Fruit fly (Drosophila melanogaster): ENCODE data around the gene SPE.

SPE gene

dm6 chr3R:23652525-23653108 is 33.4 kb upstream of the SPE start (continued):
- TF ChIP-seq bowl (GFP tag; IDR thresholded peaks at IDR 0.05): no peak
- TF ChIP-seq CG3726 (GFP tag; IDR thresholded peaks at IDR 0.05): peak; percentile 52; the same call in 1 of the 3 replicates
- peak; percentile 65 for TF ChIP-seq CG6813 (GFP tag; optimal IDR thresholded peaks at IDR 0.05)
- TF ChIP-seq CG11504 (tag; optimal IDR thresholded peaks at IDR 0.05): peak; percentile 48
- no peak for TF ChIP-seq jigr1 (GFP tag; IDR thresholded peaks at IDR 0.05)
- TF ChIP-seq CG7928 (GFP tag; optimal IDR thresholded peaks at IDR 0.05): peak; percentile 68
- TF ChIP-seq CG7839 (tag; optimal IDR thresholded peaks at IDR 0.05): peak; percentile 60
- TF ChIP-seq CG9876 (GFP tag; optimal IDR thresholded peaks at IDR 0.05): peak; percentile 40
- TF ChIP-seq ems (GFP tag; optimal IDR thresholded peaks at IDR 0.05): peak; percentile 37
- TF ChIP-seq Hr51 (GFP tag; optimal IDR thresholded peaks at IDR 0.05): peak; percentile 15 to 56
- TF ChIP-seq jing (GFP tag; optimal IDR thresholded peaks at IDR 0.05): no peak
- no peak for TF ChIP-seq prd (optimal IDR thresholded peaks at IDR 0.05)
- TF ChIP-seq prd (GFP tag; IDR thresholded peaks at IDR 0.05): no peak; the same call in 2 of the 3 replicates
- TF ChIP-seq Doc3 (GFP tag; IDR thresholded peaks at IDR 0.05; ENCODE audit: partially characterized antibody): no peak
- peak; percentile 79 for TF ChIP-seq sob (GFP tag; IDR thresholded peaks at IDR 0.05)
- TF ChIP-seq Fer1 (GFP tag; optimal IDR thresholded peaks at IDR 0.05): peak; percentile 84
- peak; percentile 83 for TF ChIP-seq HHEX (GFP tag; optimal IDR thresholded peaks at IDR 0.05)
- TF ChIP-seq insv (GFP tag; optimal IDR thresholded peaks at IDR 0.05): no peak
- peak; percentile 28; the same call in 1 of the 3 replicates for TF ChIP-seq CG17361 (GFP tag; IDR thresholded peaks at IDR 0.05)
- TF ChIP-seq ewg (GFP tag; optimal IDR thresholded peaks at IDR 0.05): no peak
- TF ChIP-seq tll (GFP tag; optimal IDR thresholded peaks at IDR 0.05): no peak
- peak; percentile 78 for TF ChIP-seq CG15269 (tag; optimal IDR thresholded peaks at IDR 0.05)
- peak; percentile 43 for TF ChIP-seq tup (GFP tag; optimal IDR thresholded peaks at IDR 0.05)
- peak; percentile 62 for TF ChIP-seq ash1 (GFP tag; optimal IDR thresholded peaks at IDR 0.05)
- TF ChIP-seq CG8281 (tag; optimal IDR thresholded peaks at IDR 0.05): peak; percentile 54
- no peak for TF ChIP-seq CG15479 (GFP tag; optimal IDR thresholded peaks at IDR 0.05)
- TF ChIP-seq CG10431 (GFP tag; optimal IDR thresholded peaks at IDR 0.05): no peak
- no peak for TF ChIP-seq gcm (GFP tag; optimal IDR thresholded peaks at IDR 0.05)
- TF ChIP-seq CG8944 (GFP tag; optimal IDR thresholded peaks at IDR 0.05): no peak
- TF ChIP-seq CG4404 (GFP tag; IDR thresholded peaks at IDR 0.05): no peak
- TF ChIP-seq croc (GFP tag; conservative IDR thresholded peaks at IDR 0.05): no peak
- TF ChIP-seq stc (GFP tag; IDR thresholded peaks at IDR 0.05): peak; percentile 50; the same call in 1 of the 2 replicates
- TF ChIP-seq CG6689 (GFP tag; IDR thresholded peaks at IDR 0.05): peak; percentile 35; the same call in 1 of the 2 replicates
- TF ChIP-seq grn (GFP tag; optimal IDR thresholded peaks at IDR 0.05): peak; percentile 9
- peak; percentile 93 for TF ChIP-seq Hmr (GFP tag; optimal IDR thresholded peaks at IDR 0.05)
- TF ChIP-seq nerfin-1 (tag; optimal IDR thresholded peaks at IDR 0.05): no peak
- TF ChIP-seq CG8089 (GFP tag; optimal IDR thresholded peaks at IDR 0.05): no peak
- peak; percentile 33; the same call in 2 of the 3 replicates for TF ChIP-seq CG14050 (GFP tag; IDR thresholded peaks at IDR 0.05)
- no peak for TF ChIP-seq Dll (GFP tag; IDR thresholded peaks at IDR 0.05; ENCODE audit: partially characterized antibody)
- TF ChIP-seq CG15514 (GFP tag; optimal IDR thresholded peaks at IDR 0.05): peak; percentile 83
- peak; percentile 50; the same call in 1 of the 2 replicates for TF ChIP-seq CG3847 (GFP tag; IDR thresholded peaks at IDR 0.05)
- no peak for TF ChIP-seq amos (GFP tag; IDR thresholded peaks at IDR 0.05; ENCODE audit: partially characterized antibody)
- no peak for TF ChIP-seq CG10267 (tag; optimal IDR thresholded peaks at IDR 0.05)
- TF ChIP-seq CG10147 (GFP tag; optimal IDR thresholded peaks at IDR 0.05): peak; percentile 57
- TF ChIP-seq CG6254 (GFP tag; optimal IDR thresholded peaks at IDR 0.05): no peak
- no peak for TF ChIP-seq Neu2 (GFP tag; optimal IDR thresholded peaks at IDR 0.05; ENCODE audit: borderline replicate concordance)
- no peak for TF ChIP-seq CG5953 (GFP tag; IDR thresholded peaks at IDR 0.05)
- TF ChIP-seq pum (GFP tag; optimal IDR thresholded peaks at IDR 0.05): no peak
- TF ChIP-seq CG18262 (tag; optimal IDR thresholded peaks at IDR 0.05): no peak
